Fruit fly (Drosophila melanogaster): ENCODE results near the gene Rab11.

- TF ChIP-seq CG1647 (GFP tag; optimal IDR thresholded peaks at IDR 0.05), result no peak
- no peak for TF ChIP-seq Dll (GFP tag; IDR thresholded peaks at IDR 0.05; ENCODE audit: partially characterized antibody)
- no peak for TF ChIP-seq Lpt (GFP tag; optimal IDR thresholded peaks at IDR 0.05)
- TF ChIP-seq CG17328 (GFP tag; IDR thresholded peaks at IDR 0.05), result no peak
- TF ChIP-seq CG18262 (tag; optimal IDR thresholded peaks at IDR 0.05), result no peak
- no peak for TF ChIP-seq CG17829 (tag; optimal IDR thresholded peaks at IDR 0.05)
- no peak for TF ChIP-seq Gug (GFP tag; IDR thresholded peaks at IDR 0.05)
These were observed 1.5 kb upstream of the Rab11 start for dm6 chr3R:21109712-21110111.

Data from whole organism, embryonic.